Worm (Caenorhabditis elegans) whole organism, L1 larva: Measurements from ENCODE around the gene srbc-38.

Experiments used
- C04F5.9 ChIP-seq: sonication (generic microtip); optimal IDR thresholded peaks from 2 replicates; lab custom pipeline; 2016; ENCODE audit warnings: missing genetic modification characterization, missing compliant biosample characterization
- C16A3.4 ChIP-seq: fragments of 150-350 bp; optimal IDR thresholded peaks from 2 replicates; lab custom pipeline; 2014; ENCODE audit warnings: missing biosample characterization, missing genetic modification characterization
- C34B4.2 ChIP-seq: sonication (generic microtip); optimal IDR thresholded peaks from 2 replicates; lab custom pipeline; 2017; ENCODE audit warnings: mild to moderate bottlenecking, missing genetic modification characterization, missing compliant biosample characterization
- Y116A8C.19 ChIP-seq: sonication (generic microtip); optimal IDR thresholded peaks from 2 replicates; lab custom pipeline; 2016; ENCODE audit warnings: missing compliant biosample characterization, missing genetic modification characterization, borderline replicate concordance
- alr-1 ChIP-seq: fragments of 200-800 bp; sonication (Bioruptor generic); optimal IDR thresholded peaks from 2 replicates; lab custom pipeline; 2018; ENCODE audit warnings: borderline replicate concordance, mild to moderate bottlenecking, missing genetic modification characterization, missing compliant biosample characterization
- blmp-1 ChIP-seq: fragments of 150-350 bp; optimal IDR thresholded peaks from 2 replicates; lab custom pipeline; 2014; ENCODE audit warnings: missing biosample characterization, missing genetic modification characterization
- ceh-63 ChIP-seq: fragments of 200-800 bp; sonication (Bioruptor generic); optimal IDR thresholded peaks from 2 replicates; lab custom pipeline; 2018; ENCODE audit warnings: mild to moderate bottlenecking, missing genetic modification characterization, missing compliant biosample characterization
- ceh-90 ChIP-seq: sonication (generic microtip); optimal IDR thresholded peaks from 2 replicates; lab custom pipeline; 2016; ENCODE audit warnings: missing genetic modification characterization, missing compliant biosample characterization
- ces-1 ChIP-seq: fragments of 150-350 bp; optimal IDR thresholded peaks from 2 replicates; lab custom pipeline; 2014; ENCODE audit warnings: missing biosample characterization, missing genetic modification reagents, missing genetic modification characterization
- dsc-1 ChIP-seq: sonication (generic microtip); optimal IDR thresholded peaks from 2 replicates; lab custom pipeline; 2016; ENCODE audit warnings: mild to moderate bottlenecking, missing genetic modification characterization, missing compliant biosample characterization
- efl-1 ChIP-seq, 4 experiments: fragments of 150-350 bp; optimal IDR thresholded peaks in 3 of 4; peaks in 1 of 4; 1 replicate in 1 of 4; 2 replicates in 3 of 4; lab custom pipeline; 2014; ENCODE audit warnings: missing biosample characterization in 2 of 4, missing genetic modification characterization in 2 of 4, missing genetic modification reagents in 2 of 4
- efl-3 ChIP-seq: fragments of 200-800 bp; sonication (Bioruptor generic); optimal IDR thresholded peaks from 2 replicates; lab custom pipeline; 2018; ENCODE audit warnings: mild to moderate bottlenecking, missing genetic modification characterization, missing compliant biosample characterization
- egl-13 ChIP-seq: sonication (generic microtip); optimal IDR thresholded peaks from 2 replicates; lab custom pipeline; 2016; ENCODE audit warnings: missing genotype, missing genetic modification reagents, missing genetic modification characterization, missing compliant biosample characterization
- fkh-10 ChIP-seq: sonication (generic microtip); optimal IDR thresholded peaks from 2 replicates; lab custom pipeline; 2017; ENCODE audit warnings: missing biosample characterization, missing genetic modification reagents, missing genetic modification characterization
- fkh-4 ChIP-seq: sonication (generic microtip); optimal IDR thresholded peaks from 2 replicates; lab custom pipeline; 2016; ENCODE audit warnings: missing compliant biosample characterization, missing genetic modification characterization, borderline replicate concordance
- fos-1 ChIP-seq: fragments of 150-350 bp; optimal IDR thresholded peaks from 2 replicates; lab custom pipeline; 2014; ENCODE audit warnings: missing biosample characterization, missing genetic modification characterization
- hlh-17 ChIP-seq: fragments of 200-800 bp; sonication (Bioruptor generic); optimal IDR thresholded peaks from 2 replicates; lab custom pipeline; 2018; ENCODE audit warnings: missing genetic modification characterization, mild to moderate bottlenecking, missing compliant biosample characterization, moderate library complexity, borderline replicate concordance
- hpl-2 ChIP-seq: fragments of 150-350 bp; optimal IDR thresholded peaks from 2 replicates; lab custom pipeline; 2014; ENCODE audit warnings: missing biosample characterization, missing genetic modification reagents, missing genetic modification characterization
- isw-1 ChIP-seq: fragments of 200-800 bp; sonication (Bioruptor generic); IDR thresholded peaks from 2 replicates; pipeline ENCODE4 v1.3.6; 2022; ENCODE audit warnings: missing genetic modification characterization, missing compliant biosample characterization
- lin-14 ChIP-seq: fragments of 200-800 bp; sonication (Bioruptor generic); optimal IDR thresholded peaks from 2 replicates; lab custom pipeline; 2018; ENCODE audit warnings: mild to moderate bottlenecking, missing genetic modification characterization, moderate library complexity, missing compliant biosample characterization
- lin-35 ChIP-seq, 2 experiments: fragments of 150-350 bp; optimal IDR thresholded peaks; 2 replicates each; lab custom pipeline; 2014; ENCODE audit warnings: missing biosample characterization in 2 of 2, missing genetic modification characterization in 2 of 2, missing genetic modification reagents in 2 of 2
- lin-39 ChIP-seq: fragments of 150-350 bp; optimal IDR thresholded peaks from 2 replicates; lab custom pipeline; 2014; ENCODE audit warnings: missing biosample characterization, missing genetic modification reagents, missing genetic modification characterization
- lsy-2 ChIP-seq, 2 experiments: fragments of 150-350 bp; optimal IDR thresholded peaks; 2 replicates each; lab custom pipeline; 2014; ENCODE audit warnings: missing biosample characterization in 2 of 2, missing genetic modification characterization in 2 of 2
- mab-9 ChIP-seq: fragments of 200-800 bp; sonication (Bioruptor generic); IDR thresholded peaks from 2 replicates; pipeline ENCODE4 v1.3.6; 2022; ENCODE audit warnings: missing genetic modification reagents, missing genetic modification characterization, missing compliant biosample characterization
- mdl-1 ChIP-seq, 2 experiments: fragments of 150-350 bp; optimal IDR thresholded peaks; 2 replicates each; lab custom pipeline; 2014 to 2017; ENCODE audit warnings: missing biosample characterization in 2 of 2, missing genetic modification characterization in 2 of 2, inconsistent platforms in 1 of 2
- mef-2 ChIP-seq: fragments of 150-350 bp; optimal IDR thresholded peaks from 2 replicates; lab custom pipeline; 2014; ENCODE audit warnings: missing biosample characterization, missing genetic modification characterization
- nhr-11 ChIP-seq: fragments of 150-350 bp; optimal IDR thresholded peaks from 2 replicates; lab custom pipeline; 2014; ENCODE audit warnings: missing biosample characterization, missing genetic modification characterization
- nhr-12 ChIP-seq: sonication (generic microtip); optimal IDR thresholded peaks from 2 replicates; lab custom pipeline; 2017; ENCODE audit warnings: missing biosample characterization, missing genetic modification characterization
- nhr-19 ChIP-seq: fragments of 200-800 bp; sonication (Bioruptor generic); conservative IDR thresholded peaks from 2 replicates; pipeline ENCODE4 v1.3.6; 2022; ENCODE audit warnings: missing genetic modification characterization, missing compliant biosample characterization
- nhr-20 ChIP-seq: sonication (generic microtip); optimal IDR thresholded peaks from 2 replicates; lab custom pipeline; 2016; ENCODE audit warnings: mild to moderate bottlenecking, missing genetic modification characterization, missing compliant biosample characterization
- nhr-28 ChIP-seq: fragments of 150-350 bp; optimal IDR thresholded peaks from 2 replicates; lab custom pipeline; 2014; ENCODE audit warnings: missing biosample characterization, missing genetic modification characterization
- nhr-47 ChIP-seq: sonication (generic microtip); optimal IDR thresholded peaks from 2 replicates; lab custom pipeline; 2016; ENCODE audit warnings: mild to moderate bottlenecking, missing genetic modification characterization, moderate library complexity, missing compliant biosample characterization
- nhr-76 ChIP-seq: sonication (generic microtip); optimal IDR thresholded peaks from 2 replicates; lab custom pipeline; 2017; ENCODE audit warnings: missing biosample characterization, missing genetic modification characterization
- nhr-77 ChIP-seq: fragments of 150-350 bp; optimal IDR thresholded peaks from 2 replicates; lab custom pipeline; 2014; ENCODE audit warnings: missing biosample characterization, missing genetic modification characterization
- nhr-84 ChIP-seq: sonication (generic microtip); optimal IDR thresholded peaks from 2 replicates; lab custom pipeline; 2017; ENCODE audit warnings: missing biosample characterization, missing genetic modification characterization
- nhr-85 ChIP-seq: sonication (generic microtip); peaks from one replicate; lab custom pipeline; 2016; ENCODE audit warnings: missing genetic modification characterization, inconsistent platforms, missing compliant biosample characterization
- nhr-90 ChIP-seq: sonication (generic microtip); optimal IDR thresholded peaks from 2 replicates; lab custom pipeline; 2016; ENCODE audit warnings: mild to moderate bottlenecking, missing genetic modification characterization, missing compliant biosample characterization; ENCODE audit not compliant: poor library complexity
- pax-3 ChIP-seq: fragments of 200-800 bp; sonication (Bioruptor generic); optimal IDR thresholded peaks from 2 replicates; lab custom pipeline; 2018; ENCODE audit warnings: mild to moderate bottlenecking, missing genetic modification characterization, moderate library complexity, missing compliant biosample characterization
- rnt-1 ChIP-seq: sonication (generic microtip); optimal IDR thresholded peaks from 2 replicates; lab custom pipeline; 2016; ENCODE audit warnings: mild to moderate bottlenecking, missing genetic modification characterization, moderate library complexity, missing compliant biosample characterization
- skn-1 ChIP-seq: fragments of 150-350 bp; optimal IDR thresholded peaks from 2 replicates; lab custom pipeline; 2014; ENCODE audit warnings: missing biosample characterization, missing genetic modification characterization
- snpc-4 ChIP-seq: fragments of 150-350 bp; optimal IDR thresholded peaks from 2 replicates; lab custom pipeline; 2014; ENCODE audit warnings: missing biosample characterization, missing genetic modification characterization
- sox-4 ChIP-seq: sonication (generic microtip); optimal IDR thresholded peaks from 2 replicates; lab custom pipeline; 2016; ENCODE audit warnings: missing genetic modification characterization, missing compliant biosample characterization
- swsn-7 ChIP-seq: sonication (generic microtip); optimal IDR thresholded peaks from 2 replicates; lab custom pipeline; 2016; ENCODE audit warnings: missing genetic modification characterization, missing compliant biosample characterization
- unc-130 ChIP-seq: fragments of 150-350 bp; optimal IDR thresholded peaks from 2 replicates; lab custom pipeline; 2017; ENCODE audit warnings: missing biosample characterization, missing genetic modification characterization, inconsistent platforms
- vab-15 ChIP-seq: sonication (generic microtip); optimal IDR thresholded peaks from 2 replicates; lab custom pipeline; 2017; ENCODE audit warnings: missing genotype, mild to moderate bottlenecking, missing genetic modification characterization, missing compliant biosample characterization
- zag-1 ChIP-seq: fragments of 150-350 bp; optimal IDR thresholded peaks from 2 replicates; lab custom pipeline; 2014; ENCODE audit warnings: missing biosample characterization, missing genetic modification characterization
- zip-4 ChIP-seq: fragments of 200-800 bp; sonication (Bioruptor generic); optimal IDR thresholded peaks from 2 replicates; lab custom pipeline; 2018; ENCODE audit warnings: mild to moderate bottlenecking, missing genetic modification characterization, moderate library complexity, missing compliant biosample characterization
- ztf-11 ChIP-seq, 2 experiments: sonication (generic microtip); optimal IDR thresholded peaks; 2 replicates each; lab custom pipeline; 2016 to 2017; ENCODE audit warnings: missing genetic modification characterization in 2 of 2, missing biosample characterization in 1 of 2, missing compliant biosample characterization in 1 of 2

Gene srbc-38

ce11 chrV:719731-720130, 12.7 kb downstream of the srbc-38 start, which contains the start of gene srbc-40:
TSS of gene srbc-40 (minus strand) at chrV:719831.
- TF ChIP-seq nhr-19 (GFP tag; lab: Robert Waterston, UW) (no peak), lin-39 (no peak), nhr-84 (tag; lab: Kevin White, UChicago) (no peak), vab-15 (no peak), mdl-1 (tag; optimal IDR thresholded peaks at IDR 0.05; lab: Kevin White, UChicago) (no peak), hpl-2 (GFP tag; lab: Kevin White, UChicago) (no peak), lin-35 (GFP tag; optimal IDR thresholded peaks at IDR 0.05; lab: Kevin White, UChicago) (no peak), fkh-10 (GFP tag; lab: Kevin White, UChicago) (no peak), ceh-63 (GFP tag; lab: Kevin White, UChicago) (no peak), fkh-4 (tag; lab: Kevin White, UChicago) (no peak), Y116A8C.19 (no peak), fos-1 (tag; lab: Kevin White, UChicago) (no peak), hlh-17 (GFP tag; lab: Kevin White, UChicago) (no peak), nhr-20 (tag; lab: Kevin White, UChicago) (no peak), dsc-1 (no peak), ceh-90 (tag; lab: Kevin White, UChicago) (no peak)

- TF ChIP-seq snpc-4, result no peak
- TF ChIP-seq ces-1, result no peak
- TF ChIP-seq hlh-17 (GFP tag; lab: Kevin White, UChicago), result no peak
- no peak for TF ChIP-seq mdl-1 (tag; optimal IDR thresholded peaks at IDR 0.05; lab: Kevin White, UChicago)
- no peak for TF ChIP-seq egl-13 (tag; lab: Kevin White, UChicago)
- no peak for TF ChIP-seq lin-39
- TF ChIP-seq lin-14 (GFP tag; lab: Kevin White, UChicago), result no peak
- TF ChIP-seq nhr-12 (tag; lab: Kevin White, UChicago), result no peak
- TF ChIP-seq efl-3 (GFP tag; lab: Kevin White, UChicago), result no peak
- TF ChIP-seq ceh-63 (GFP tag; lab: Kevin White, UChicago), result no peak
- no peak for TF ChIP-seq nhr-77
- TF ChIP-seq isw-1, result no peak
- no peak for TF ChIP-seq nhr-11 (tag; lab: Kevin White, UChicago)
- no peak for TF ChIP-seq blmp-1 (tag; lab: Kevin White, UChicago)
- no peak for TF ChIP-seq swsn-7 (tag; lab: Kevin White, UChicago)
- no peak for TF ChIP-seq zip-4 (GFP tag; lab: Kevin White, UChicago)
- TF ChIP-seq C16A3.4, result no peak
- TF ChIP-seq nhr-90 (tag; lab: Kevin White, UChicago), result no peak
- TF ChIP-seq C34B4.2 (tag; lab: Kevin White, UChicago), result no peak
- TF ChIP-seq lsy-2 (tag; optimal IDR thresholded peaks at IDR 0.05; lab: Kevin White, UChicago), result no peak
- TF ChIP-seq, all 84 proteins: peak for 0
Measured at ce11 chrV:722889-723288, 15.9 kb downstream of the srbc-38 start.

DNA sequence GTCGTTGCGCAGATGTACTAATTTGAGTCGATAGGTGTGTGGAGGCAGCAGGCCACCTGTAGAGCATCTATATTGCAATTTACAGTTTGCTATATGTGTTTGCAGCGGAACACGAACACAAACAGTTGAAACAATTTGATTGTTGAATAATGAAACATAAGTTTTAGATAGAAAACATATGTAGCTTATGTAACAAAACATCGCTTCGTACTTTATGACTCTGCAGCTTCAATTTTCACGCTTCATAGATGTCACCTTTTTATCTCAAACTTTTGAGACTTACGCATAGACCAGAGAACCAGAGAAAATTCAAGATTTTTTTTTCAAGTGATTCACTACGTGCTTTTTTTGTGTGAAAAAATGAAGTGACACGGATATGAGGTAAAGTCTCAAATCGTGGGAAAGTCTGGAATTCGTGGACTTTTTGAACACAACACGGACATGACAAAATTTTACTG, 16.9 kb downstream of the srbc-38 start, which contains the start of gene fbxb-72:
TSS of gene fbxb-72 (minus strand) at position 58 of the 458 bp plus-strand sequence.
- TF ChIP-seq rnt-1 (tag; lab: Kevin White, UChicago) (peak; percentile 53), unc-130 (tag; lab: Kevin White, UChicago) (no peak), fkh-4 (tag; lab: Kevin White, UChicago) (no peak), lin-35 (GFP tag; optimal IDR thresholded peaks at IDR 0.05; lab: Kevin White, UChicago) (peak in 1 of 2 experiments; percentile 85), snpc-4 (no peak), ztf-11 (tag; optimal IDR thresholded peaks at IDR 0.05; lab: Kevin White, UChicago) (peak in 1 of 2 experiments; percentile 5), C16A3.4 (peak; percentile 92), fos-1 (tag; lab: Kevin White, UChicago) (no peak), zag-1 (tag; lab: Kevin White, UChicago) (no peak), nhr-19 (GFP tag; lab: Robert Waterston, UW) (peak; percentile 70), nhr-47 (tag; lab: Kevin White, UChicago) (peak; percentile 68), mab-9 (GFP tag; lab: Robert Waterston, UW) (no peak), C04F5.9 (peak; percentile 21), alr-1 (tag; lab: Kevin White, UChicago) (no peak), pax-3 (no peak), skn-1 (tag; lab: Kevin White, UChicago) (no peak), nhr-76 (tag; lab: Kevin White, UChicago) (no peak), nhr-28 (tag; lab: Kevin White, UChicago) (no peak), nhr-84 (tag; lab: Kevin White, UChicago) (peak; percentile 59), mef-2 (tag; lab: Kevin White, UChicago) (no peak), nhr-85 (tag; lab: Kevin White, UChicago) (no peak), efl-1 (optimal IDR thresholded peaks at IDR 0.05; lab: Kevin White, UChicago) (peak; percentile 37 to 38), efl-1 (GFP tag; optimal IDR thresholded peaks at IDR 0.05 in 1 of 2; lab: Kevin White, UChicago) (peak in 1 of 2 experiments; percentile 95), nhr-90 (tag; lab: Kevin White, UChicago) (peak; percentile 76), sox-4 (tag; lab: Kevin White, UChicago) (no peak), isw-1 (no peak), blmp-1 (tag; lab: Kevin White, UChicago) (no peak)
